Worm (Caenorhabditis elegans): ENCODE data around the gene ugt-66.

ugt-66 gene

DNA sequence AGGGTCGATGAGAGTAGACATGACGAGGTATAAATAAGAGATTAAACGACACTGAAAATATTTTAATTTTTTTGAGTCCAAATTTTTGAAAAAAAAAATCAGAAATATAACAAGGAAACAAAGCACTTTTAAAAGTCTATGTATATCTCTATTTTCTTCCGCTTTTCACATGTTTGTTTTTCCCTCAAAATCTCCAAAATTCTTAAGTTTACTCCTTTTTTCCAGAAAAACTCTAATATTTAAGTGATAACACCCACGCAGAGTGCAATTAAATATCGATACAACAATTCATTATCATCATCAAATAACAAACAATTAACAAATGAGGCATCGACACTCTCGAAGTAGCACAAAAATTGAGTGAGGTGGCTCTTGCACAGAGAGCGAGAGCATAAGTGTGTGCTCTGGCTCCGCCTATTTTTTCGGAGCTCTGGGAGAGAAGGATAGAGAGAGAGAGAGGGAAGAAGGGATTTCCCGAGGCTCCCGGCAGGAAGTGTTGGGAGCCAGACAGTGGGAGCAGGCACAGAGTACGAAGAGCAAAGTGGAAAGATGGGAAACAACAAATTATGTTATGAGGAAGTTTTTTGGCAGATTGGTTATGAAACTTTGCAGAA, 36.6 kb downstream of the ugt-66 start, which contains the start of gene anmt-2:
anmt-2 (minus strand) TSS at position 51 of the 614 bp plus-strand sequence.
- TF ChIP-seq flh-1 (GFP tag; optimal IDR thresholded peaks at IDR 0.05) (no peak), hlh-1 (tag; optimal IDR thresholded peaks at IDR 0.05) (peak; percentile 27)

ce11 chrIII:6155787-6156186, 38.6 kb downstream of the ugt-66 start:
- TF ChIP-seq unc-62 (GFP tag; optimal IDR thresholded peaks at IDR 0.05) (no peak), ces-1 (GFP tag; optimal IDR thresholded peaks at IDR 0.05) (no peak), sptf-1 (tag; optimal IDR thresholded peaks at IDR 0.05) (no peak), M03D4.4 (tag; optimal IDR thresholded peaks at IDR 0.05) (no peak), nhr-28 (tag; optimal IDR thresholded peaks at IDR 0.05) (no peak), ham-2 (GFP tag; optimal IDR thresholded peaks at IDR 0.05) (no peak), flh-1 (GFP tag; optimal IDR thresholded peaks at IDR 0.05) (no peak), ceh-83 (GFP tag; optimal IDR thresholded peaks at IDR 0.05) (no peak), nhr-76 (tag; optimal IDR thresholded peaks at IDR 0.05) (no peak), hlh-1 (tag; optimal IDR thresholded peaks at IDR 0.05) (no peak)

DNA sequence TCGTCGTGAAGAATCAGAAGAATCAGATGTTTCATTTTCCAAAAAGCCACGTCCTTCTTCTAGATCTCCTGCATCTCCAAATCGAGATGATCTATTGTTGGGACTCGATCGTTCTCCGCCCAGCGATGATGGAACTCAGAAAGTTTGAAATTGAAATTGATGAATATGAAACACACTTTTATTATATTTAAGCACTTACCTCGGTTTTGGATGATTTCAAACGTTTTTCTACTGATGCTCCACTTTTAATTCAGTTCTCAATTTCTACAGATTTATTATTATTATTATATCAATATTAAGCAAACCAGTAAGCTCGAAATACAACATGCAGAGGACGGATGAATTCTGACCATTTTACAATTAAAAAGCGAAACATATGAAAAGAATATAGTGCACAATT, 39.8 kb downstream of the ugt-66 start:
- TF ChIP-seq nhr-2 (tag; optimal IDR thresholded peaks at IDR 0.05) (no peak), ceh-43 (GFP tag; optimal IDR thresholded peaks at IDR 0.05) (no peak), lsy-2 (tag; optimal IDR thresholded peaks at IDR 0.05) (no peak), cnd-1 (tag; optimal IDR thresholded peaks at IDR 0.05) (no peak), unc-62 (GFP tag; optimal IDR thresholded peaks at IDR 0.05) (no peak)

- TF ChIP-seq nhr-12 (tag; optimal IDR thresholded peaks at IDR 0.05) (no peak), mep-1 (tag; optimal IDR thresholded peaks at IDR 0.05) (no peak), lin-13 (tag; optimal IDR thresholded peaks at IDR 0.05) (no peak), mls-2 (tag; optimal IDR thresholded peaks at IDR 0.05) (no peak), cnd-1 (tag; optimal IDR thresholded peaks at IDR 0.05) (no peak), sem-2 (GFP tag; optimal IDR thresholded peaks at IDR 0.05) (no peak), ztf-11 (tag; optimal IDR thresholded peaks at IDR 0.05) (no peak), bed-3 (GFP tag; optimal IDR thresholded peaks at IDR 0.05) (no peak), unc-39 (tag; optimal IDR thresholded peaks at IDR 0.05) (no peak)
These were observed 44.8 kb downstream of the ugt-66 start, which contains the start of the genes wht-7 and Y42G9A.1 for ce11 chrIII:6149467-6150072. wht-7 (minus strand) TSS chrIII:6149597. Y42G9A.1 (plus strand) TSS chrIII:6149961.

ce11 chrIII:6148684-6149083, 45.7 kb downstream of the ugt-66 start:
- no peak for TF ChIP-seq nhr-28 (tag; optimal IDR thresholded peaks at IDR 0.05)

DNA sequence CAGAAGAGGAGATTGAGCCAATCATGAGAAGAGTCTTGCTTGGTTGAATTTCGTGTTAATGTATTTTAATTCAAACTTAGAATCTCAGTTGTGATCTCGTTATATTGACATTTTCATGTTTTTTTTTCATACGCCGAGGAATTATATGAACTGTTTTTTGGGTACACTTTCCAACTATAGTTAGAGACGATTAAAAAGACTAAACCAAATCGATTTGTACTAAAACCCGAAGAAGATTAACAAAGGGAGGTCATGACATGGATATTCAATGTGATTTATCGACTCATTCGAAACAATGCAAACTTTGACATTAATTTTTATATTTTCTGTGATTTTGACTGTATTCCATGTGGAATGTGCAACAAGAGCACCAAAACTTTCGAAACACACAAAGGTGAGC, 46.5 kb downstream of the ugt-66 start, which contains the start of gene Y42G9A.2:
Y42G9A.2 (plus strand) TSS at position 284 of the 400 bp plus-strand sequence.
- no peak for TF ChIP-seq unc-39 (tag; optimal IDR thresholded peaks at IDR 0.05)
- TF ChIP-seq hlh-1 (tag; optimal IDR thresholded peaks at IDR 0.05), result no peak
- TF ChIP-seq snpc-4 (tag; optimal IDR thresholded peaks at IDR 0.05), result no peak
- TF ChIP-seq nhr-28 (tag; optimal IDR thresholded peaks at IDR 0.05), result no peak
- TF ChIP-seq nhr-237 (tag; optimal IDR thresholded peaks at IDR 0.05), result no peak
- no peak for TF ChIP-seq zip-8 (tag; optimal IDR thresholded peaks at IDR 0.05)
- no peak for TF ChIP-seq M03D4.4 (tag; optimal IDR thresholded peaks at IDR 0.05)
- TF ChIP-seq ztf-11 (tag; optimal IDR thresholded peaks at IDR 0.05), result no peak
- no peak for TF ChIP-seq flh-1 (GFP tag; optimal IDR thresholded peaks at IDR 0.05)
- no peak for TF ChIP-seq sptf-1 (tag; optimal IDR thresholded peaks at IDR 0.05)
- TF ChIP-seq ces-1 (GFP tag; optimal IDR thresholded peaks at IDR 0.05), result no peak
- no peak for TF ChIP-seq nhr-2 (tag; optimal IDR thresholded peaks at IDR 0.05)
- TF ChIP-seq ceh-39 (tag; optimal IDR thresholded peaks at IDR 0.05), result no peak
- TF ChIP-seq pha-4 (tag; optimal IDR thresholded peaks at IDR 0.05), result no peak

- TF ChIP-seq sem-2 (GFP tag; optimal IDR thresholded peaks at IDR 0.05) (no peak), flh-1 (GFP tag; optimal IDR thresholded peaks at IDR 0.05) (no peak), lin-32 (GFP tag; optimal IDR thresholded peaks at IDR 0.05) (no peak), zip-8 (tag; optimal IDR thresholded peaks at IDR 0.05) (no peak), nhr-237 (tag; optimal IDR thresholded peaks at IDR 0.05) (no peak), unc-62 (GFP tag; optimal IDR thresholded peaks at IDR 0.05) (no peak), mls-2 (tag; optimal IDR thresholded peaks at IDR 0.05) (no peak), snpc-4 (tag; optimal IDR thresholded peaks at IDR 0.05) (no peak), nhr-12 (tag; optimal IDR thresholded peaks at IDR 0.05) (no peak), nhr-2 (tag; optimal IDR thresholded peaks at IDR 0.05) (no peak), lsy-2 (tag; optimal IDR thresholded peaks at IDR 0.05) (no peak)
These were observed 47.6 kb downstream of the ugt-66 start for ce11 chrIII:6146797-6147196.
